Fruit fly (Drosophila melanogaster) S2 (cell line): ENCODE results near the gene bcn92.

Experiments
- CG8478 ChIP-seq: fragments of >200 bp; optimal IDR thresholded peaks from 2 replicates; lab custom pipeline; 2018
- CTCF ChIP-seq, 2 experiments: fragments of >200 bp; optimal IDR thresholded peaks; 2 replicates each; lab custom pipeline; 2018

DNA sequence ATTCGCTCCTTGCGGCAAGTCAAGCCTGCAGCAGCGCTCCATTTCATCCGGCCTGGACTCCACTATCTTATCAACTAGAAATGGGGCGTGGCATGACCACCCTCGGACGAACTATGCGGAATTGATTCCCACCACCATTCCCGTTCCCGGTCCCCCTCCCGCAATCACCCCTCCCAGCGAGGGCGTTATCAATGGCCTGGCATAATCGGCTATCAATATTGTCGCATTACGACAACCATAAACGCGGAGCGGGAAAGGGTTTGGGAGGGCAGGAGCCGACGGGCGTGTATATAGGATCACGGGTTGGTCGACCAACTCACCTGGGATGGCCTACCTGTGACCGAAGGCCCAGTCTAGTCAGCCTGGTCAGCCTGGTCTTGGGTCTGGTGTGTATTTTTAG is 43.7 kb upstream of the bcn92 start:
- TF ChIP-seq CG8478 (no peak), CTCF (optimal IDR thresholded peaks at IDR 0.05; lab: Kevin White, UChicago) (no peak)
